Fruit fly (Drosophila melanogaster) whole organism, wandering third instar larva: ENCODE results near the gene ems.
A peak's percentile ranks its signal among the peaks of the same experiment; 100 is the strongest.

Source experiments
- Abd-B ChIP-seq: fragments of >200 bp; optimal IDR thresholded peaks from 2 replicates; lab custom pipeline; 2017; ENCODE audit warnings: missing biosample characterization, missing genetic modification characterization
- CG32264 ChIP-seq: fragments of 200-800 bp; sonication (Bioruptor generic); optimal IDR thresholded peaks from 2 replicates; lab custom pipeline; 2016; ENCODE audit warnings: missing biosample characterization, missing genetic modification characterization
- CG9705 ChIP-seq: fragments of 200-800 bp; sonication (Bioruptor generic); optimal IDR thresholded peaks from 2 replicates; lab custom pipeline; 2018; ENCODE audit warnings: missing biosample characterization, mild to moderate bottlenecking, missing genetic modification characterization
- CrebA ChIP-seq: fragments of 200-800 bp; sonication (Bioruptor generic); optimal IDR thresholded peaks from 2 replicates; lab custom pipeline; 2016; ENCODE audit warnings: missing biosample characterization, mild to moderate bottlenecking, missing genetic modification characterization, borderline replicate concordance
- Dfd ChIP-seq: fragments of >200 bp; optimal IDR thresholded peaks from 2 replicates; lab custom pipeline; 2017; ENCODE audit warnings: missing biosample characterization, missing genetic modification characterization
- Dif ChIP-seq: fragments of 200-275, 200-300 bp; sonication (Bioruptor generic); optimal IDR thresholded peaks from 2 replicates; lab custom pipeline; 2018; ENCODE audit warnings: missing biosample characterization, missing genetic modification characterization; ENCODE audit not compliant: partially characterized antibody
- GATAd ChIP-seq: sonication (Bioruptor generic); optimal IDR thresholded peaks from 2 replicates; lab custom pipeline; 2016; ENCODE audit warnings: missing biosample characterization, missing genetic modification characterization
- HLH106 ChIP-seq: fragments of 200-800 bp; optimal IDR thresholded peaks from 3 replicates; lab custom pipeline; 2019; ENCODE audit warnings: missing biosample characterization, mild to moderate bottlenecking, missing genetic modification characterization, moderate library complexity
- Hnf4 ChIP-seq: fragments of 200-800 bp; sonication (Bioruptor generic); optimal IDR thresholded peaks from 2 replicates; lab custom pipeline; 2016; ENCODE audit warnings: missing biosample characterization, mild to moderate bottlenecking, missing genetic modification characterization
- Hr78 ChIP-seq: fragments of >200 bp; optimal IDR thresholded peaks from 2 replicates; lab custom pipeline; 2017; ENCODE audit warnings: missing biosample characterization, missing genetic modification characterization
- Hr83 ChIP-seq: fragments of 200-300 bp; sonication (Bioruptor generic); optimal IDR thresholded peaks from 2 replicates; lab custom pipeline; 2016; ENCODE audit warnings: missing biosample characterization, mild to moderate bottlenecking, missing genetic modification characterization, moderate library complexity; ENCODE audit not compliant: poor library complexity, severe bottlenecking
- Jra ChIP-seq: sonication (Bioruptor generic); optimal IDR thresholded peaks from 2 replicates; lab custom pipeline; 2016; ENCODE audit warnings: missing biosample characterization, missing genetic modification characterization
- Mio ChIP-seq: sonication (Bioruptor generic); optimal IDR thresholded peaks from 2 replicates; lab custom pipeline; 2016; ENCODE audit warnings: missing biosample characterization, missing genetic modification characterization
- Myc ChIP-seq: fragments of >200 bp; optimal IDR thresholded peaks from 2 replicates; lab custom pipeline; 2017
- N ChIP-seq: fragments of >200 bp; optimal IDR thresholded peaks from 2 replicates; lab custom pipeline; 2018; ENCODE audit warnings: missing biosample characterization, missing external identifiers, missing genetic modification characterization
- OdsH ChIP-seq: fragments of 200-800 bp; sonication (Bioruptor generic); optimal IDR thresholded peaks from 2 replicates; lab custom pipeline; 2016; ENCODE audit warnings: missing biosample characterization, mild to moderate bottlenecking, missing genetic modification characterization
- Rel ChIP-seq, 2 experiments: fragments of 200-800 bp; sonication (Bioruptor generic) in 1 of 2; optimal IDR thresholded peaks; 2 replicates in 1 of 2; 3 replicates in 1 of 2; lab custom pipeline; 2016 to 2019; ENCODE audit warnings: mild to moderate bottlenecking in 2 of 2, missing biosample characterization in 2 of 2, missing genetic modification characterization in 2 of 2, moderate library complexity in 1 of 2
- Sp1 ChIP-seq: fragments of 200-800 bp; sonication (Bioruptor generic); optimal IDR thresholded peaks from 3 replicates; lab custom pipeline; 2019; ENCODE audit warnings: missing biosample characterization, mild to moderate bottlenecking, missing genetic modification characterization, moderate library complexity
- Vsx2 ChIP-seq: fragments of 200-300, 225-300 bp; sonication (Bioruptor generic); optimal IDR thresholded peaks from 2 replicates; lab custom pipeline; 2018; ENCODE audit warnings: missing biosample characterization, missing genetic modification characterization; ENCODE audit not compliant: partially characterized antibody
- br ChIP-seq: fragments of 200-800 bp; sonication (Bioruptor generic); optimal IDR thresholded peaks from 2 replicates; lab custom pipeline; 2016; ENCODE audit warnings: missing biosample characterization, missing genetic modification characterization
- brk ChIP-seq: fragments of 200-800 bp; sonication (Bioruptor generic); optimal IDR thresholded peaks from 2 replicates; lab custom pipeline; 2016; ENCODE audit warnings: missing biosample characterization, mild to moderate bottlenecking, missing genetic modification characterization
- dl ChIP-seq, 2 experiments: fragments of 175-275, 200-275 bp in 1 of 2; fragments of 200-275 bp in 1 of 2; sonication (Bioruptor generic); optimal IDR thresholded peaks; lab custom pipeline; 2018; ENCODE audit warnings: mild to moderate bottlenecking in 2 of 2, missing biosample characterization in 2 of 2, missing genetic modification characterization in 2 of 2, moderate library complexity in 2 of 2; ENCODE audit not compliant: partially characterized antibody in 2 of 2, insufficient read depth in 1 of 2
- dmrt93B ChIP-seq: fragments of 200-800 bp; sonication (Bioruptor generic); optimal IDR thresholded peaks from 2 replicates; lab custom pipeline; 2018; ENCODE audit warnings: missing biosample characterization, mild to moderate bottlenecking, missing genetic modification characterization
- dsf ChIP-seq: sonication (Bioruptor generic); optimal IDR thresholded peaks from 2 replicates; lab custom pipeline; 2016; ENCODE audit warnings: missing biosample characterization, missing genetic modification characterization, borderline replicate concordance
- ey ChIP-seq: fragments of 200-800 bp; sonication (Bioruptor generic); optimal IDR thresholded peaks from 2 replicates; lab custom pipeline; 2016; ENCODE audit warnings: missing biosample characterization, missing genetic modification characterization
- foxo ChIP-seq, 2 experiments: fragments of 200-800 bp; sonication (Bioruptor generic); optimal IDR thresholded peaks; 2 replicates in 1 of 2; 3 replicates in 1 of 2; lab custom pipeline; 2016 to 2017; ENCODE audit warnings: missing biosample characterization in 2 of 2, missing genetic modification characterization in 2 of 2
- fru ChIP-seq: fragments of 200-800 bp; sonication (Bioruptor generic); optimal IDR thresholded peaks from 3 replicates; lab custom pipeline; 2016; ENCODE audit warnings: missing biosample characterization, mild to moderate bottlenecking, missing genetic modification characterization
- h ChIP-seq: fragments of 200-800 bp; sonication (Bioruptor generic); optimal IDR thresholded peaks from 3 replicates; lab custom pipeline; 2016; ENCODE audit warnings: missing biosample characterization, mild to moderate bottlenecking, missing genetic modification characterization
- jim ChIP-seq: fragments of 175-275, 200-325 bp; sonication (Bioruptor generic); optimal IDR thresholded peaks from 2 replicates; lab custom pipeline; 2016; ENCODE audit warnings: missing biosample characterization, mild to moderate bottlenecking, missing genetic modification characterization
- lola ChIP-seq: fragments of >200 bp; optimal IDR thresholded peaks from 2 replicates; lab custom pipeline; 2017; ENCODE audit warnings: missing biosample characterization, missing genetic modification characterization
- pan ChIP-seq: fragments of >200 bp; optimal IDR thresholded peaks from 2 replicates; lab custom pipeline; 2017
- psq ChIP-seq: fragments of 200-800 bp; sonication (Bioruptor generic); optimal IDR thresholded peaks from 3 replicates; lab custom pipeline; 2017; ENCODE audit warnings: missing biosample characterization, mild to moderate bottlenecking, missing genetic modification characterization, moderate library complexity
- rgr ChIP-seq: fragments of 200-800 bp; sonication (Bioruptor generic); optimal IDR thresholded peaks from 3 replicates; lab custom pipeline; 2016; ENCODE audit warnings: missing biosample characterization, mild to moderate bottlenecking, missing genetic modification characterization
- sage ChIP-seq: fragments of 200-800 bp; sonication (Bioruptor generic); optimal IDR thresholded peaks from 2 replicates; lab custom pipeline; 2016; ENCODE audit warnings: missing biosample characterization, mild to moderate bottlenecking, missing genetic modification characterization
- sv ChIP-seq: fragments of 200-800 bp; sonication (Bioruptor generic); optimal IDR thresholded peaks from 3 replicates; lab custom pipeline; 2016; ENCODE audit warnings: missing biosample characterization, missing genetic modification characterization
- tai ChIP-seq: sonication (Bioruptor generic); optimal IDR thresholded peaks from 2 replicates; lab custom pipeline; 2016; ENCODE audit warnings: missing biosample characterization, missing genetic modification characterization
- usp ChIP-seq: fragments of >200 bp; optimal IDR thresholded peaks from 2 replicates; lab custom pipeline; 2017; ENCODE audit warnings: missing biosample characterization, missing genetic modification characterization
- woc ChIP-seq: sonication (Bioruptor generic); optimal IDR thresholded peaks from 2 replicates; lab custom pipeline; 2016; ENCODE audit warnings: missing biosample characterization, mild to moderate bottlenecking, missing genetic modification characterization

ems gene

dm6 chr3R:13933966-13934365 is 32.3 kb downstream of the ems start:
- TF ChIP-seq woc (no peak), Dfd (GFP tag; lab: Kevin White, UChicago) (peak; percentile 61)

dm6 chr3R:13934618-13935017 is 33.0 kb downstream of the ems start:
- TF ChIP-seq ey (GFP tag; lab: Kevin White, UChicago): peak; percentile 66
- peak; percentile 83 for TF ChIP-seq Sp1
- no peak for TF ChIP-seq pan (lab: Kevin White, UChicago)
- no peak for TF ChIP-seq brk (GFP tag; lab: Kevin White, UChicago)
- TF ChIP-seq Hnf4: peak; percentile 3
- TF ChIP-seq rgr (GFP tag; lab: Kevin White, UChicago): peak; percentile 33
- TF ChIP-seq sage: no peak
- TF ChIP-seq HLH106 (tag; lab: Kevin White, UChicago): peak; percentile 45
- no peak for TF ChIP-seq jim (GFP tag; lab: Kevin White, UChicago)
- TF ChIP-seq GATAd: no peak
- no peak for TF ChIP-seq Mio (GFP tag; lab: Kevin White, UChicago)
- TF ChIP-seq lola (GFP tag; lab: Kevin White, UChicago): no peak
- TF ChIP-seq CrebA (GFP tag; lab: Kevin White, UChicago): no peak
- peak; percentile 9 for TF ChIP-seq tai (GFP tag; lab: Kevin White, UChicago)
- TF ChIP-seq dl (GFP tag; optimal IDR thresholded peaks at IDR 0.05; lab: Kevin White, UChicago; ENCODE audit: insufficient read depth in 1 of 2, partially characterized antibody in 2 of 2): no peak
- TF ChIP-seq foxo (GFP tag; optimal IDR thresholded peaks at IDR 0.05; lab: Kevin White, UChicago): peak in 1 of 2 experiments; percentile 55
- TF ChIP-seq Abd-B (GFP tag; lab: Kevin White, UChicago): no peak
- TF ChIP-seq Hr78 (GFP tag; lab: Kevin White, UChicago): no peak
- peak; percentile 46 for TF ChIP-seq woc
- TF ChIP-seq dsf: no peak
- no peak for TF ChIP-seq usp (GFP tag; lab: Kevin White, UChicago)
- peak; percentile 50 for TF ChIP-seq br (GFP tag; lab: Kevin White, UChicago)
- TF ChIP-seq h: peak; percentile 79
- TF ChIP-seq Jra: no peak
- no peak for TF ChIP-seq Rel (GFP tag; optimal IDR thresholded peaks at IDR 0.05; lab: Kevin White, UChicago)
- TF ChIP-seq Rel (tag; optimal IDR thresholded peaks at IDR 0.05; lab: Kevin White, UChicago): no peak
- no peak for TF ChIP-seq Dif (GFP tag; lab: Kevin White, UChicago)
- no peak for TF ChIP-seq N (GFP tag; lab: Kevin White, UChicago)
- no peak for TF ChIP-seq Hr83
- no peak for TF ChIP-seq sv (GFP tag; lab: Kevin White, UChicago)
- no peak for TF ChIP-seq CG9705
- peak; percentile 56 for TF ChIP-seq OdsH (GFP tag; lab: Kevin White, UChicago)
- TF ChIP-seq fru (GFP tag; lab: Kevin White, UChicago): peak; percentile 12
- no peak for TF ChIP-seq Dfd (GFP tag; lab: Kevin White, UChicago)
- TF ChIP-seq CG32264: no peak
- TF ChIP-seq psq: peak; percentile 22
- no peak for TF ChIP-seq Myc
- TF ChIP-seq Vsx2: no peak
- TF ChIP-seq dmrt93B: peak; percentile 6
- TF ChIP-seq, all 38 proteins: peak for 14

- no peak for TF ChIP-seq fru (GFP tag; lab: Kevin White, UChicago)
These were observed 34.7 kb downstream of the ems start for dm6 chr3R:13936309-13936708.
